Worm (Caenorhabditis elegans) whole organism, L2 larva: Measurements from ENCODE around the gene arrd-12.

ENCODE experiments used
- C34F6.9 ChIP-seq: fragments of 150-350 bp; optimal IDR thresholded peaks from 2 replicates; lab custom pipeline; 2014; ENCODE audit warnings: missing biosample characterization, missing genetic modification characterization
- F13H6.1 ChIP-seq: sonication (generic microtip); optimal IDR thresholded peaks from 2 replicates; lab custom pipeline; 2016; ENCODE audit warnings: missing genetic modification characterization, missing compliant biosample characterization
- Y55F3AM.14 ChIP-seq: fragments of 200-800 bp; sonication (Bioruptor generic); optimal IDR thresholded peaks from 2 replicates; lab custom pipeline; 2018; ENCODE audit warnings: mild to moderate bottlenecking, missing genetic modification characterization, missing compliant biosample characterization
- alr-1 ChIP-seq: fragments of 150-350 bp; optimal IDR thresholded peaks from 2 replicates; lab custom pipeline; 2014; ENCODE audit warnings: missing biosample characterization, missing genetic modification characterization
- aly-2 ChIP-seq: fragments of 150-350 bp; optimal IDR thresholded peaks from 2 replicates; lab custom pipeline; 2014; ENCODE audit warnings: missing biosample characterization, missing genetic modification characterization
- blmp-1 ChIP-seq: sonication (generic microtip); optimal IDR thresholded peaks from 2 replicates; lab custom pipeline; 2017; ENCODE audit warnings: missing genetic modification characterization, mild to moderate bottlenecking, missing compliant biosample characterization, antibody characterized with exemption, moderate library complexity; ENCODE audit not compliant: insufficient read depth
- ceh-16 ChIP-seq: fragments of 150-350 bp; optimal IDR thresholded peaks from 2 replicates; lab custom pipeline; 2014; ENCODE audit warnings: missing biosample characterization, missing genetic modification characterization
- ceh-82 ChIP-seq: fragments of 150-350 bp; optimal IDR thresholded peaks from 2 replicates; lab custom pipeline; 2014; ENCODE audit warnings: missing biosample characterization, missing genetic modification characterization
- crh-2 ChIP-seq: sonication (generic microtip); optimal IDR thresholded peaks from 2 replicates; lab custom pipeline; 2017; ENCODE audit warnings: missing biosample characterization, missing genetic modification characterization
- egl-27 ChIP-seq: sonication (generic microtip); optimal IDR thresholded peaks from 3 replicates; lab custom pipeline; 2017; ENCODE audit warnings: missing biosample characterization, missing genetic modification reagents, missing genetic modification characterization
- elt-1 ChIP-seq: fragments of 150-350 bp; optimal IDR thresholded peaks from 2 replicates; lab custom pipeline; 2014; ENCODE audit warnings: missing biosample characterization, missing genetic modification characterization
- elt-3 ChIP-seq: sonication (generic microtip); optimal IDR thresholded peaks from 2 replicates; lab custom pipeline; 2017; ENCODE audit warnings: missing biosample characterization, missing genetic modification characterization
- fos-1 ChIP-seq: fragments of 150-350 bp; optimal IDR thresholded peaks from 2 replicates; lab custom pipeline; 2014; ENCODE audit warnings: missing biosample characterization, missing genetic modification characterization
- gmeb-1 ChIP-seq: fragments of 150-350 bp; optimal IDR thresholded peaks from 2 replicates; lab custom pipeline; 2014; ENCODE audit warnings: missing biosample characterization, missing genetic modification characterization
- lin-13 ChIP-seq: fragments of 150-350 bp; optimal IDR thresholded peaks from 2 replicates; lab custom pipeline; 2014; ENCODE audit warnings: missing biosample characterization, missing genetic modification reagents, missing genetic modification characterization
- mab-5 ChIP-seq: fragments of 150-350 bp; optimal IDR thresholded peaks from 2 replicates; lab custom pipeline; 2014; ENCODE audit warnings: missing biosample characterization, missing genetic modification characterization
- mbf-1 ChIP-seq: sonication (generic microtip); optimal IDR thresholded peaks from 2 replicates; lab custom pipeline; 2017; ENCODE audit warnings: missing biosample characterization, missing genetic modification characterization
- mdl-1 ChIP-seq, 2 experiments: fragments of 150-350 bp in 1 of 2; sonication (generic microtip) in 1 of 2; optimal IDR thresholded peaks; 2 replicates each; lab custom pipeline; 2017; ENCODE audit warnings: missing biosample characterization in 2 of 2, missing genetic modification characterization in 2 of 2
- nhr-10 ChIP-seq: sonication (generic microtip); optimal IDR thresholded peaks from 2 replicates; lab custom pipeline; 2017; ENCODE audit warnings: missing biosample characterization, missing genetic modification characterization
- nhr-11 ChIP-seq: fragments of 150-350 bp; optimal IDR thresholded peaks from 2 replicates; lab custom pipeline; 2014; ENCODE audit warnings: missing biosample characterization, missing genetic modification characterization
- nhr-129 ChIP-seq: fragments of 150-350 bp; optimal IDR thresholded peaks from 2 replicates; lab custom pipeline; 2014; ENCODE audit warnings: missing biosample characterization, missing genetic modification characterization
- nhr-21 ChIP-seq: fragments of 150-350 bp; optimal IDR thresholded peaks from 2 replicates; lab custom pipeline; 2014; ENCODE audit warnings: missing biosample characterization, missing genetic modification characterization
- nhr-237 ChIP-seq: fragments of 150-350 bp; optimal IDR thresholded peaks from 2 replicates; lab custom pipeline; 2014; ENCODE audit warnings: missing biosample characterization, missing genetic modification characterization
- nhr-25 ChIP-seq: fragments of 150-350 bp; sonication (generic microtip); optimal IDR thresholded peaks from 3 replicates; lab custom pipeline; 2014; ENCODE audit warnings: missing biosample characterization, missing genetic modification characterization
- nhr-6 ChIP-seq: fragments of 150-350 bp; optimal IDR thresholded peaks from 2 replicates; lab custom pipeline; 2014; ENCODE audit warnings: missing biosample characterization, missing genetic modification characterization
- nhr-77 ChIP-seq: fragments of 150-350 bp; optimal IDR thresholded peaks from 2 replicates; lab custom pipeline; 2014; ENCODE audit warnings: missing biosample characterization, missing genetic modification characterization
- peb-1 ChIP-seq: fragments of 150-350 bp; optimal IDR thresholded peaks from 2 replicates; lab custom pipeline; 2014; ENCODE audit warnings: missing biosample characterization, missing genetic modification characterization
- skn-1 ChIP-seq: sonication (generic microtip); optimal IDR thresholded peaks from 2 replicates; lab custom pipeline; 2017; ENCODE audit warnings: missing biosample characterization, missing genetic modification characterization
- sma-3 ChIP-seq: sonication (generic microtip); optimal IDR thresholded peaks from 2 replicates; lab custom pipeline; 2016; ENCODE audit warnings: missing genetic modification reagents, missing genetic modification characterization, missing compliant biosample characterization
- sma-9 ChIP-seq, 2 experiments: fragments of 150-350 bp in 1 of 2; sonication (generic microtip) in 1 of 2; optimal IDR thresholded peaks; 2 replicates each; lab custom pipeline; 2014 to 2016; ENCODE audit warnings: missing genetic modification characterization in 2 of 2, mild to moderate bottlenecking in 1 of 2, missing biosample characterization in 1 of 2, missing compliant biosample characterization in 1 of 2, missing genetic modification reagents in 1 of 2, moderate library complexity in 1 of 2
- snpc-4 ChIP-seq: fragments of 150-350 bp; optimal IDR thresholded peaks from 2 replicates; lab custom pipeline; 2014; ENCODE audit warnings: missing biosample characterization, missing genetic modification characterization
- unc-39 ChIP-seq: fragments of 150-350 bp; optimal IDR thresholded peaks from 2 replicates; lab custom pipeline; 2014; ENCODE audit warnings: missing biosample characterization, missing genetic modification characterization
- unc-55 ChIP-seq: fragments of 150-350 bp; sonication (generic microtip); optimal IDR thresholded peaks from 3 replicates; lab custom pipeline; 2014; ENCODE audit warnings: missing biosample characterization, missing genetic modification reagents, missing genetic modification characterization
- unc-62 ChIP-seq: fragments of 150-350 bp; optimal IDR thresholded peaks from 2 replicates; lab custom pipeline; 2014; ENCODE audit warnings: missing biosample characterization, missing genetic modification reagents, missing genetic modification characterization
- zag-1 ChIP-seq: fragments of 150-350 bp; optimal IDR thresholded peaks from 2 replicates; lab custom pipeline; 2014; ENCODE audit warnings: missing biosample characterization, missing genetic modification characterization
- ztf-4 ChIP-seq: fragments of 150-350 bp; optimal IDR thresholded peaks from 2 replicates; lab custom pipeline; 2014; ENCODE audit warnings: missing biosample characterization, missing genetic modification characterization

The arrd-12 gene

DNA sequence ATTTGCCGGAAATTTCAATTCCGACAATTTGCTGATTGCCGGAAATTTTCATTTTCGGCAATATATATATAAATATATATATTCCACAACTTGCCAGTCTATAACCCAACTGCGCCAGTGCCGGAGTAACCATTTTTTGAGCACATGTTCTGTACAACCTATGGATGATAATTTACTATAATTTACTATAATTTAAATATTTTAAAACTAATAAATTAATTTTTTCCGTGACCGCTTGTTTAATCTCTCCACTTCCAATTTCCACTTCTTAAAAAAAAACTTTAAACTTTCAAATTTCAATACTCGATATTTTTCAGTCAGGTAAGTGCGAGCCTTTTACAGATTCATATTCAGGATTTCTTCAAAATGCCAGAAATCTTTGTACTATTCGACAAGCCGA, at the start of gene arrd-12:
arrd-12 (plus strand) TSS at position 301 of the 400 bp plus-strand sequence.
- no peak for TF ChIP-seq nhr-10 (tag; lab: Kevin White, UChicago)
- no peak for TF ChIP-seq snpc-4
- TF ChIP-seq elt-1 = no peak
- TF ChIP-seq gmeb-1 (tag; lab: Kevin White, UChicago) = no peak
- TF ChIP-seq nhr-237 (tag; lab: Kevin White, UChicago) = no peak
- no peak for TF ChIP-seq alr-1 (tag; lab: Kevin White, UChicago)
- no peak for TF ChIP-seq elt-3 (tag; lab: Kevin White, UChicago)
- no peak for TF ChIP-seq skn-1 (tag; lab: Kevin White, UChicago)
- TF ChIP-seq F13H6.1 (tag; lab: Kevin White, UChicago) = no peak
- no peak for TF ChIP-seq crh-2 (tag; lab: Kevin White, UChicago)

DNA sequence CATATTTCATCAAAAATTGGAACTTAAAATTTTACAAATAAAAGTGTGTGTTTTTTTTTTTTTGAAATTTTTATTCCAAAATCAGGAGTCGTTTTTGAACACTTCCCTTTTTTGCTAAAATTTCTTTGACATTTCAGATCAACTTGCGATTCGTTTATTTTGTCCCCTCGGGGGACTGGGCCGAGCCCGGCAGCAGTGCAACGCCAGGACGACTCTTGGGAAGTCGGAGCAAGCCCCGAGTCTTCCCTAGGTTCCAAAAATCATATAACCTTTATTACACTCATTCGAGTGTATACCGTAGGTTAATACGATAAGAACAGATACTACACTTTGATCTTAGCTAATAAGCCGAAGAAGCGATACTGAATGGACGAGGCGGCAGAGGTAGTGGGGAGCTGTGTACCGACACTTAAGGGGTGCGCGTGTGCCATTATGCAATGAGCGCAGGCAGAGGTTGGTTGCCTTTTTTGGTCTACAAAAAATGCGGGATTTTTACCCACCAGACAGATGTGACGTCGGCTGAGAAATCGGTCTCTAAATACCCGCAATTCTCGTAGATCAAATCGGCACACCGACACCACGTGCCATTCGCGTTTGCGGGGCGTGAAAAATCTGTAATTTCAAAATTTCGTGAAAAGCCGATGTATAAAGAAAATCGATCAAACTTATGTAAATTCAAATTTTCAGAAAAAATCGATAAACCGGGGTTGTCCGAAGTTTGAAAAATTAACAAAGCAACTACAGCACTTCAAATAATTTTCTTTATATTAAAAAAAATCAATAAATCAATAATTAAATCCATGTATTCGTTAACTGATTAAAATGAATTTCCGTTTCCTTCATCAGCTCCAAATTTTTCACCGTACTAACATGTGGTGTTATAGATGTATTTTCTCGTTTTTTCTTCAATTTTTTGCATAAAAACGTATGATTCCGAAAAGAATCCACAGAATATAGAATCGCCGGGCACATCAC, 48.4 kb upstream of the arrd-12 start:
- TF ChIP-seq nhr-21 (tag; lab: Kevin White, UChicago) = no peak
- TF ChIP-seq ztf-4 = no peak
- TF ChIP-seq lin-13 (GFP tag; lab: Kevin White, UChicago) = no peak
- TF ChIP-seq peb-1 (tag; lab: Kevin White, UChicago) = no peak
- no peak for TF ChIP-seq sma-9 (GFP tag; optimal IDR thresholded peaks at IDR 0.05; lab: Kevin White, UChicago)
- TF ChIP-seq sma-9 (tag; optimal IDR thresholded peaks at IDR 0.05; lab: Kevin White, UChicago) = no peak
- TF ChIP-seq unc-55 (GFP tag; lab: Kevin White, UChicago) = no peak
- no peak for TF ChIP-seq fos-1 (tag; lab: Kevin White, UChicago)

DNA sequence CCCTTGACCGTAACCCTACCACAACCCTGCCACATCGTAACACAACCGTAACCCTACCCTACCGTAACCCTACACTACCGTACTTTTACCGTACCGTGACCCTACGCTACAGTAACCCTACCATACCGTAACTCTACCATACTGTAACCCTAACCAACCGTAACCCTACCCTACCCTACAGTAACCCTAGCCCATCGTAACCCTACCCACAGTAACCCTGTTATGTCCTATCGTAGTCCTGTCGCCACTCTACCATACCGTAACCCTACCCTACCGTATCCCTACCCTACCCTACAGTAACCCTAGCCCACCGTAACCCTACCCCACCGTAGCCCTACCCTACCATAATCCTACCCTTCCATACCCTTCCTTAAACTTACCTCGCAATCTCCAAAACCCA, 45.4 kb upstream of the arrd-12 start:
- TF ChIP-seq egl-27 (tag; lab: Kevin White, UChicago) (no peak), unc-62 (GFP tag; lab: Kevin White, UChicago) (no peak), elt-1 (no peak), aly-2 (no peak), mab-5 (tag; lab: Kevin White, UChicago) (no peak), nhr-10 (tag; lab: Kevin White, UChicago) (no peak), sma-3 (GFP tag; lab: Kevin White, UChicago) (no peak), alr-1 (tag; lab: Kevin White, UChicago) (no peak), Y55F3AM.14 (GFP tag; lab: Kevin White, UChicago) (no peak), ceh-16 (no peak), mbf-1 (tag; lab: Kevin White, UChicago) (no peak), nhr-129 (tag; lab: Kevin White, UChicago) (no peak), nhr-25 (tag; lab: Kevin White, UChicago) (no peak), nhr-77 (no peak), ceh-82 (tag; lab: Kevin White, UChicago) (no peak)

DNA sequence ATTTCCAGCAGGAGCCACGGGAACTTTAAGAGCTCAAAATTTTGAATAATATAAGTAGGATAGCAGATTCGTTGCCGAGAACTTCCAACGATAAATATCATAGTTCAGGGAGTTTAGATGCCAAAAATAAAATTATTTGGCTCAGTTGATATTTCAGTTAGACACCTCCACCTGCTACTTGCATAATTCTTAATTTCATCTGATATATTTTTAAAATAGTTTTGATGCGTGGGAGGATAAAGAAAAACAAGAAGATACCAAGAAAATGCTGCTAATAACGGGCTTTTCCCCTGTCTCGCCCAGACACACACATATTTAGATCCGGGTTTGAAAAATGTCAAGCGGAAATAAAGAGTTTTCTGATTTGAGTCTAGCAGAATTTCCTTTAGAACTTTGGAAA, 44.8 kb upstream of the arrd-12 start, which contains the start of gene sre-46:
sre-46 (minus strand) TSS at position 101 of the 400 bp plus-strand sequence.
- TF ChIP-seq sma-3 (GFP tag; lab: Kevin White, UChicago) (no peak), aly-2 (no peak), unc-39 (tag; lab: Kevin White, UChicago) (no peak), mab-5 (tag; lab: Kevin White, UChicago) (no peak), nhr-6 (tag; lab: Kevin White, UChicago) (no peak), zag-1 (no peak), nhr-77 (no peak), elt-1 (no peak), C34F6.9 (no peak), unc-55 (GFP tag; lab: Kevin White, UChicago) (no peak), nhr-11 (tag; lab: Kevin White, UChicago) (no peak), peb-1 (tag; lab: Kevin White, UChicago) (no peak), crh-2 (tag; lab: Kevin White, UChicago) (no peak), Y55F3AM.14 (GFP tag; lab: Kevin White, UChicago) (no peak), blmp-1 (tag; lab: Kevin White, UChicago) (no peak), mbf-1 (tag; lab: Kevin White, UChicago) (no peak), sma-9 (GFP tag; optimal IDR thresholded peaks at IDR 0.05; lab: Kevin White, UChicago) (no peak), sma-9 (tag; optimal IDR thresholded peaks at IDR 0.05; lab: Kevin White, UChicago) (no peak), lin-13 (GFP tag; lab: Kevin White, UChicago) (no peak), mdl-1 (tag; optimal IDR thresholded peaks at IDR 0.05; lab: Kevin White, UChicago) (no peak)
